Worm (Caenorhabditis elegans) whole organism, early embryonic: Measurements from ENCODE around the gene kcc-1.

Experiments used
- B0310.2 ChIP-seq: sonication (generic microtip); optimal IDR thresholded peaks from 2 replicates; lab custom pipeline; 2016; ENCODE audit warnings: mild to moderate bottlenecking, missing genetic modification characterization, missing compliant biosample characterization
- F13C5.2 ChIP-seq: sonication (generic microtip); optimal IDR thresholded peaks from 2 replicates; lab custom pipeline; 2017; ENCODE audit warnings: mild to moderate bottlenecking, missing genetic modification characterization, inconsistent platforms, missing compliant biosample characterization
- aly-1 ChIP-seq: sonication (generic microtip); optimal IDR thresholded peaks from 2 replicates; lab custom pipeline; 2016; ENCODE audit warnings: missing genetic modification characterization, missing compliant biosample characterization
- ama-1 ChIP-seq: fragments of 150-350 bp; optimal IDR thresholded peaks from 2 replicates; lab custom pipeline; 2014
- ceh-13 ChIP-seq: fragments of 200-800 bp; sonication (Bioruptor generic); optimal IDR thresholded peaks from 2 replicates; lab custom pipeline; 2018; ENCODE audit warnings: mild to moderate bottlenecking, missing genetic modification characterization, missing compliant biosample characterization
- ceh-36 ChIP-seq: sonication (generic microtip); optimal IDR thresholded peaks from 2 replicates; lab custom pipeline; 2016; ENCODE audit warnings: missing genetic modification characterization, inconsistent platforms, missing compliant biosample characterization
- ets-7 ChIP-seq: sonication (generic microtip); optimal IDR thresholded peaks from 2 replicates; lab custom pipeline; 2016; ENCODE audit warnings: missing genotype, missing genetic modification characterization, missing compliant biosample characterization
- flt-1 ChIP-seq: fragments of 200-800 bp; sonication (Bioruptor generic); IDR thresholded peaks from 2 replicates; pipeline ENCODE4 v1.3.6; 2022; ENCODE audit warnings: missing genetic modification characterization, missing compliant biosample characterization
- hmbx-1 ChIP-seq: sonication (generic microtip); optimal IDR thresholded peaks from 2 replicates; lab custom pipeline; 2016; ENCODE audit warnings: mild to moderate bottlenecking, missing genetic modification characterization, missing compliant biosample characterization
- hmg-4 ChIP-seq: fragments of 200-800 bp; sonication (Bioruptor generic); optimal IDR thresholded peaks from 2 replicates; lab custom pipeline; 2018; ENCODE audit warnings: mild to moderate bottlenecking, missing genetic modification characterization, missing compliant biosample characterization
- hnd-1 ChIP-seq: sonication (generic microtip); optimal IDR thresholded peaks from 2 replicates; lab custom pipeline; 2016; ENCODE audit warnings: missing genetic modification characterization, missing compliant biosample characterization
- pes-1 ChIP-seq: fragments of 200-800 bp; sonication (Bioruptor generic); IDR thresholded peaks from 2 replicates; pipeline ENCODE4 v1.3.6; 2022; ENCODE audit warnings: missing genetic modification reagents, missing genetic modification characterization, missing compliant biosample characterization
- scrt-1 ChIP-seq: fragments of 200-800 bp; sonication (Bioruptor generic); IDR thresholded peaks from 2 replicates; pipeline ENCODE4 v1.3.6; 2022; ENCODE audit warnings: missing genetic modification characterization, missing compliant biosample characterization
- sea-1 ChIP-seq: fragments of 200-800 bp; sonication (Bioruptor generic); conservative IDR thresholded peaks from 2 replicates; pipeline ENCODE4 v1.3.6; 2022; ENCODE audit warnings: missing genetic modification characterization, missing compliant biosample characterization
- tbx-11 ChIP-seq: fragments of 200-800 bp; sonication (Bioruptor generic); IDR thresholded peaks from 2 replicates; pipeline ENCODE4 v1.3.6; 2022; ENCODE audit warnings: missing genetic modification characterization, missing compliant biosample characterization
- tbx-37 ChIP-seq: fragments of 200-800 bp; sonication (Bioruptor generic); conservative IDR thresholded peaks from 2 replicates; pipeline ENCODE4 v1.3.6; 2022; ENCODE audit warnings: missing genetic modification reagents, missing genetic modification characterization, missing compliant biosample characterization
- tra-4 ChIP-seq: sonication (generic microtip); optimal IDR thresholded peaks from 2 replicates; lab custom pipeline; 2017; ENCODE audit warnings: missing genetic modification characterization, missing compliant biosample characterization

kcc-1 gene

ce11 chrIV:7171222-7171621, 34.8 kb upstream of the kcc-1 start, which contains the start of gene str-220:
TSS of gene str-220 (minus strand) at chrIV:7171322.
- TF ChIP-seq F13C5.2 (tag; lab: Kevin White, UChicago) (no peak), scrt-1 (no peak), ama-1 (lab: Kevin White, UChicago) (no peak), tbx-37 (GFP tag; lab: Robert Waterston, UW) (no peak), tbx-11 (GFP tag; lab: Robert Waterston, UW) (no peak), ceh-13 (no peak), aly-1 (tag; lab: Kevin White, UChicago) (no peak), ets-7 (no peak), pes-1 (GFP tag; lab: Robert Waterston, UW) (no peak), ceh-36 (no peak)

ce11 chrIV:7173489-7173888, 32.6 kb upstream of the kcc-1 start, which contains the start of gene str-1:
TSS of gene str-1 (plus strand) at chrIV:7173789.
- TF ChIP-seq scrt-1 (no peak), F13C5.2 (tag; lab: Kevin White, UChicago) (no peak), sea-1 (no peak), ceh-13 (no peak), ets-7 (no peak), tbx-37 (GFP tag; lab: Robert Waterston, UW) (no peak), ceh-36 (no peak), ama-1 (lab: Kevin White, UChicago) (no peak)

- no peak for TF ChIP-seq ceh-36
- TF ChIP-seq ceh-13 = no peak
- TF ChIP-seq scrt-1 = no peak
- TF ChIP-seq sea-1 = no peak
- TF ChIP-seq tra-4 (tag; lab: Kevin White, UChicago) = no peak
- no peak for TF ChIP-seq hmg-4 (GFP tag; lab: Kevin White, UChicago)
These were observed 30.7 kb upstream of the kcc-1 start, which contains the start of gene C42D4.19 for ce11 chrIV:7175346-7175745. TSS of gene C42D4.19 (plus strand) at chrIV:7175646.

- TF ChIP-seq F13C5.2 (tag; lab: Kevin White, UChicago) = no peak
- TF ChIP-seq ceh-36 = no peak
- no peak for TF ChIP-seq pes-1 (GFP tag; lab: Robert Waterston, UW)
- no peak for TF ChIP-seq scrt-1
- no peak for TF ChIP-seq ets-7
These were observed 29.2 kb upstream of the kcc-1 start, which contains the start of gene str-44 for ce11 chrIV:7176887-7177286. TSS of gene str-44 (plus strand) at chrIV:7177187.

- no peak for TF ChIP-seq flt-1 (GFP tag; lab: Robert Waterston, UW)
- no peak for TF ChIP-seq pes-1 (GFP tag; lab: Robert Waterston, UW)
- TF ChIP-seq ceh-13 = no peak
- TF ChIP-seq hnd-1 (tag; lab: Kevin White, UChicago) = no peak
- TF ChIP-seq F13C5.2 (tag; lab: Kevin White, UChicago) = no peak
- no peak for TF ChIP-seq ets-7
- no peak for TF ChIP-seq tra-4 (tag; lab: Kevin White, UChicago)
- TF ChIP-seq ama-1 (lab: Kevin White, UChicago) = no peak
- TF ChIP-seq hmg-4 (GFP tag; lab: Kevin White, UChicago) = no peak
- no peak for TF ChIP-seq ceh-36
- no peak for TF ChIP-seq sea-1
- no peak for TF ChIP-seq aly-1 (tag; lab: Kevin White, UChicago)
- TF ChIP-seq B0310.2 (tag; lab: Kevin White, UChicago) = no peak
- no peak for TF ChIP-seq scrt-1
- TF ChIP-seq hmbx-1 = no peak
- no peak for TF ChIP-seq tbx-37 (GFP tag; lab: Robert Waterston, UW)
These were observed 27.1 kb upstream of the kcc-1 start, which contains the start of gene C42D4.3 for ce11 chrIV:7178942-7179341. TSS of gene C42D4.3 (plus strand) at chrIV:7179239.

ce11 chrIV:7180304-7180703, 25.8 kb upstream of the kcc-1 start, which contains the start of gene cest-10:
TSS of gene cest-10 (plus strand) at chrIV:7180557.
- TF ChIP-seq pes-1 (GFP tag; lab: Robert Waterston, UW) (no peak), ceh-36 (no peak), F13C5.2 (tag; lab: Kevin White, UChicago) (no peak), aly-1 (tag; lab: Kevin White, UChicago) (no peak), tbx-11 (GFP tag; lab: Robert Waterston, UW) (no peak), scrt-1 (no peak), hnd-1 (tag; lab: Kevin White, UChicago) (no peak), B0310.2 (tag; lab: Kevin White, UChicago) (no peak), ama-1 (lab: Kevin White, UChicago) (no peak), ets-7 (no peak), ceh-13 (no peak), tbx-37 (GFP tag; lab: Robert Waterston, UW) (no peak), hmbx-1 (no peak), flt-1 (GFP tag; lab: Robert Waterston, UW) (no peak)

ce11 chrIV:7182818-7183217, 23.3 kb upstream of the kcc-1 start:
- TF ChIP-seq B0310.2 (tag; lab: Kevin White, UChicago) = no peak
- TF ChIP-seq ceh-13 = no peak
- no peak for TF ChIP-seq tbx-11 (GFP tag; lab: Robert Waterston, UW)
- no peak for TF ChIP-seq pes-1 (GFP tag; lab: Robert Waterston, UW)

ce11 chrIV:7184597-7184996, 21.5 kb upstream of the kcc-1 start, which contains the start of gene clec-179:
TSS of gene clec-179 (minus strand) at chrIV:7184697.
- TF ChIP-seq ceh-13 = no peak
- no peak for TF ChIP-seq B0310.2 (tag; lab: Kevin White, UChicago)
- TF ChIP-seq ceh-36 = no peak
- no peak for TF ChIP-seq pes-1 (GFP tag; lab: Robert Waterston, UW)
- no peak for TF ChIP-seq sea-1
- no peak for TF ChIP-seq flt-1 (GFP tag; lab: Robert Waterston, UW)
- TF ChIP-seq scrt-1 = no peak

- TF ChIP-seq sea-1 (no peak), F13C5.2 (tag; lab: Kevin White, UChicago) (no peak), scrt-1 (no peak), flt-1 (GFP tag; lab: Robert Waterston, UW) (no peak), ets-7 (no peak), aly-1 (tag; lab: Kevin White, UChicago) (no peak), ama-1 (lab: Kevin White, UChicago) (no peak), B0310.2 (tag; lab: Kevin White, UChicago) (no peak), ceh-36 (no peak), tbx-37 (GFP tag; lab: Robert Waterston, UW) (no peak)
These were observed 19.3 kb upstream of the kcc-1 start, which contains the start of gene str-249 for ce11 chrIV:7186756-7187155. TSS of gene str-249 (minus strand) at chrIV:7186856.
